Fruit fly (Drosophila melanogaster): ENCODE measurements around the gene CG34043.

CG34043 gene

DNA sequence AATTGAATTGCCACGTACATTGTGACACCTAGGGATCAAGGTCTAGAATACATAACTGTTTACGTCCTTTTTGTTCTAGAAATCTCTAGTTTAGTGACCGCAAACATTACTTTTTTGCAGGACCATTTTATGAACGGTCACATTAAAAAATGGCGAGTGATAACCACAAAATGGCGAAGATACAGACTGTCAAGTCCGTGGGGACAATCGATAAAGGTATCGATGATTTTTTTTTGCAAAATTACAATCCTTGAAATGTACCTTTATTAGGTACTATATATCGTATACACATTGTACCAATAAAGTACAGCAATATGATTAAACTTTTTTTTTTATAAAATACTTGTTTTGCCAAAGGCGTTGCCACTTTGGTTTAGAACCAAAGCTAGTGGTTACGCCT lies 50.2 kb downstream of the CG34043 start:
- TF ChIP-seq stwl (tag; optimal IDR thresholded peaks at IDR 0.05) (peak; percentile 11), insv (GFP tag; optimal IDR thresholded peaks at IDR 0.05) (no peak), CG18011 (GFP tag; optimal IDR thresholded peaks at IDR 0.05) (no peak), CG7271 (tag; optimal IDR thresholded peaks at IDR 0.05) (no peak), Abd-B (GFP tag; optimal IDR thresholded peaks at IDR 0.05) (no peak), CG6683 (GFP tag; optimal IDR thresholded peaks at IDR 0.05) (no peak), crol (GFP tag; IDR thresholded peaks at IDR 0.05) (no peak), Meics (GFP tag; optimal IDR thresholded peaks at IDR 0.05) (no peak), CG9437 (GFP tag; optimal IDR thresholded peaks at IDR 0.05) (no peak), gsb (GFP tag; IDR thresholded peaks at IDR 0.05) (no peak), CG3407 (GFP tag; optimal IDR thresholded peaks at IDR 0.05) (no peak), gem (tag; optimal IDR thresholded peaks at IDR 0.05) (no peak), CG16779 (GFP tag; IDR thresholded peaks at IDR 0.05) (no peak), CG17912 (GFP tag; optimal IDR thresholded peaks at IDR 0.05) (no peak), Deaf1 (tag; optimal IDR thresholded peaks at IDR 0.05) (no peak), seq (GFP tag; IDR thresholded peaks at IDR 0.05) (peak; percentile 25; the same call in 1 of the 2 replicates), Elba2 (GFP tag; optimal IDR thresholded peaks at IDR 0.05) (no peak), yki (optimal IDR thresholded peaks at IDR 0.05) (no peak), CG10431 (GFP tag; optimal IDR thresholded peaks at IDR 0.05) (no peak), CG10462 (GFP tag; optimal IDR thresholded peaks at IDR 0.05) (no peak), CG18764 (GFP tag; optimal IDR thresholded peaks at IDR 0.05) (no peak), CG10565 (GFP tag; optimal IDR thresholded peaks at IDR 0.05) (no peak), gfzf (GFP tag; optimal IDR thresholded peaks at IDR 0.05) (peak; percentile 41), YL-1 (GFP tag; optimal IDR thresholded peaks at IDR 0.05) (no peak), Gsc (GFP tag; IDR thresholded peaks at IDR 0.05) (no peak), vnd (GFP tag; IDR thresholded peaks at IDR 0.05; ENCODE audit: partially characterized antibody) (peak; percentile 44; the same call in 2 of the 3 replicates), pzg (GFP tag; optimal IDR thresholded peaks at IDR 0.05) (peak; percentile 13), Nf-YA (GFP tag; IDR thresholded peaks at IDR 0.05) (no peak), CG12155 (GFP tag; optimal IDR thresholded peaks at IDR 0.05) (no peak), CG11398 (GFP tag; optimal IDR thresholded peaks at IDR 0.05) (no peak), CG10543 (GFP tag; optimal IDR thresholded peaks at IDR 0.05) (no peak), Dll (GFP tag; IDR thresholded peaks at IDR 0.05; ENCODE audit: partially characterized antibody) (peak; percentile 54; the same call in 3 of the 4 replicates), cato (GFP tag; optimal IDR thresholded peaks at IDR 0.05; ENCODE audit: borderline replicate concordance) (no peak), Fer2 (tag; optimal IDR thresholded peaks at IDR 0.05) (no peak), CG2129 (GFP tag; IDR thresholded peaks at IDR 0.05; ENCODE audit: partially characterized antibody) (0 out of 2 replicates have a peak, but pooled peaks have one; percentile 26), esg (GFP tag; conservative IDR thresholded peaks at IDR 0.05) (no peak), CG16863 (GFP tag; optimal IDR thresholded peaks at IDR 0.05) (no peak), CG8281 (tag; optimal IDR thresholded peaks at IDR 0.05) (no peak), CG2116 (GFP tag; optimal IDR thresholded peaks at IDR 0.05) (peak; percentile 24), crp (GFP tag; optimal IDR thresholded peaks at IDR 0.05) (no peak), Fer3 (tag; optimal IDR thresholded peaks at IDR 0.05) (no peak), org-1 (GFP tag; optimal IDR thresholded peaks at IDR 0.05) (no peak), CG30020 (tag; optimal IDR thresholded peaks at IDR 0.05) (no peak), rib (GFP tag; IDR thresholded peaks at IDR 0.05) (no peak), z (GFP tag; IDR thresholded peaks at IDR 0.05) (no peak), hkb (optimal IDR thresholded peaks at IDR 0.05) (no peak), hkb (GFP tag; IDR thresholded peaks at IDR 0.05) (no peak), exex (tag; optimal IDR thresholded peaks at IDR 0.05) (no peak), HmgZ (tag; optimal IDR thresholded peaks at IDR 0.05) (no peak), toy (GFP tag; IDR thresholded peaks at IDR 0.05) (no peak), gcm2 (GFP tag; optimal IDR thresholded peaks at IDR 0.05) (no peak), jumu (GFP tag; optimal IDR thresholded peaks at IDR 0.05) (no peak)
